Fruit fly (Drosophila melanogaster) whole organism, prepupa: Measurements from ENCODE around the gene CG13482.

Experiments
- Blimp-1 ChIP-seq: fragments of 200-800 bp; sonication (Bioruptor generic); optimal IDR thresholded peaks from 3 replicates; lab custom pipeline; 2017; ENCODE audit warnings: missing biosample characterization, missing genetic modification characterization, mild to moderate bottlenecking, moderate library complexity, missing genetic modification reagents
- CG10631 ChIP-seq: fragments of 200-800 bp; sonication (Bioruptor generic); optimal IDR thresholded peaks from 2 replicates; lab custom pipeline; 2016; ENCODE audit warnings: missing biosample characterization, missing genetic modification characterization
- CG10669 ChIP-seq: fragments of 200-800 bp; sonication (Bioruptor generic); optimal IDR thresholded peaks from 3 replicates; lab custom pipeline; 2018; ENCODE audit warnings: missing biosample characterization, mild to moderate bottlenecking, missing genetic modification characterization, moderate library complexity
- CG11294 ChIP-seq: fragments of 200-800 bp; sonication (Bioruptor generic); IDR thresholded peaks from 2 replicates; pipeline ENCODE4 v1.3.6; 2022; ENCODE audit warnings: missing biosample characterization, missing genetic modification characterization
- CG11762 ChIP-seq: fragments of 200-800 bp; sonication (Bioruptor generic); optimal IDR thresholded peaks from 3 replicates; lab custom pipeline; 2016; ENCODE audit warnings: missing biosample characterization, missing genetic modification characterization; ENCODE audit not compliant: insufficient read depth
- CG1621 ChIP-seq: fragments of 200-800 bp; sonication (Bioruptor generic); optimal IDR thresholded peaks from 3 replicates; lab custom pipeline; 2018; ENCODE audit warnings: missing biosample characterization, mild to moderate bottlenecking, missing genetic modification characterization
- CG3032 ChIP-seq: fragments of 200-800 bp; optimal IDR thresholded peaks from 2 replicates; lab custom pipeline; 2019; ENCODE audit warnings: missing biosample characterization, mild to moderate bottlenecking, missing genetic modification characterization, moderate library complexity
- CG31627 ChIP-seq: fragments of 200-800 bp; sonication (Bioruptor generic); optimal IDR thresholded peaks from 3 replicates; lab custom pipeline; 2016; ENCODE audit warnings: missing biosample characterization, missing genetic modification characterization
- CG32006 ChIP-seq: fragments of 200-800 bp; sonication (Bioruptor generic); optimal IDR thresholded peaks from 3 replicates; lab custom pipeline; 2017; ENCODE audit warnings: missing biosample characterization, mild to moderate bottlenecking, missing genetic modification characterization
- CG3919 ChIP-seq: fragments of 200-800 bp; sonication (Bioruptor generic); optimal IDR thresholded peaks from 3 replicates; lab custom pipeline; 2016; ENCODE audit warnings: missing biosample characterization, missing genetic modification characterization
- CG6163 ChIP-seq: fragments of 200-800 bp; sonication (Bioruptor generic); IDR thresholded peaks from 3 replicates; pipeline ENCODE4 v1.3.6; 2022; ENCODE audit warnings: missing biosample characterization, missing genetic modification characterization
- CG6276 ChIP-seq: fragments of 200-800 bp; sonication (Bioruptor generic); optimal IDR thresholded peaks from 2 replicates; lab custom pipeline; 2017; ENCODE audit warnings: missing biosample characterization, mild to moderate bottlenecking, missing genetic modification characterization
- CG6808 ChIP-seq: fragments of 200-800 bp; sonication (Bioruptor generic); optimal IDR thresholded peaks from 3 replicates; lab custom pipeline; 2017; ENCODE audit warnings: missing biosample characterization, missing genetic modification characterization, mild to moderate bottlenecking, moderate library complexity, missing genetic modification reagents
- CG6854 ChIP-seq: fragments of 200-800 bp; sonication (Bioruptor generic); optimal IDR thresholded peaks from 2 replicates; lab custom pipeline; 2017; ENCODE audit warnings: missing biosample characterization, mild to moderate bottlenecking, missing genetic modification characterization
- CG7368 ChIP-seq: fragments of 200-800 bp; sonication (Bioruptor generic); optimal IDR thresholded peaks from 3 replicates; lab custom pipeline; 2016; ENCODE audit warnings: missing biosample characterization, missing genetic modification characterization
- CG8119 ChIP-seq: fragments of 200-800 bp; sonication (Bioruptor generic); IDR thresholded peaks from 3 replicates; pipeline ENCODE4 v1.3.6; 2022; ENCODE audit warnings: missing biosample characterization, missing genetic modification characterization
- CG8319 ChIP-seq: fragments of 200-800 bp; sonication (Bioruptor generic); optimal IDR thresholded peaks from 3 replicates; lab custom pipeline; 2016; ENCODE audit warnings: missing biosample characterization, missing genetic modification characterization
- CG8632 ChIP-seq: fragments of 200-800 bp; sonication (Bioruptor generic); optimal IDR thresholded peaks from 3 replicates; lab custom pipeline; 2016; ENCODE audit warnings: missing biosample characterization, missing genetic modification characterization
- CG9139 ChIP-seq: fragments of 200-800 bp; sonication (Bioruptor generic); optimal IDR thresholded peaks from 3 replicates; lab custom pipeline; 2017; ENCODE audit warnings: missing biosample characterization, mild to moderate bottlenecking, missing genetic modification characterization
- Eip78C ChIP-seq: fragments of 200-800 bp; sonication (Bioruptor generic); peaks from one replicate; lab custom pipeline; 2016; ENCODE audit warnings: missing biosample characterization, missing genetic modification characterization
- Eip93F ChIP-seq: fragments of 200-800 bp; sonication (Bioruptor generic); optimal IDR thresholded peaks from 2 replicates; lab custom pipeline; 2016; ENCODE audit warnings: missing biosample characterization, mild to moderate bottlenecking, missing genetic modification characterization
- Ets21C ChIP-seq: fragments of 200-800 bp; sonication (Bioruptor generic); optimal IDR thresholded peaks from 3 replicates; lab custom pipeline; 2016; ENCODE audit warnings: missing biosample characterization, missing genetic modification characterization
- Ets96B ChIP-seq: fragments of 200-800 bp; optimal IDR thresholded peaks from 2 replicates; lab custom pipeline; 2019; ENCODE audit warnings: missing biosample characterization, mild to moderate bottlenecking, missing genetic modification characterization, moderate library complexity
- Gug ChIP-seq: fragments of 200-800 bp; sonication (Bioruptor generic); IDR thresholded peaks from 2 replicates; pipeline ENCODE4 v1.3.6; 2022; ENCODE audit warnings: missing biosample characterization, missing genetic modification characterization
- Hr38 ChIP-seq: sonication (Bioruptor generic); optimal IDR thresholded peaks from 2 replicates; lab custom pipeline; 2016; ENCODE audit warnings: missing biosample characterization, missing genetic modification characterization
- Hr39 ChIP-seq: fragments of 200-800 bp; sonication (Bioruptor generic); optimal IDR thresholded peaks from 2 replicates; lab custom pipeline; 2016; ENCODE audit warnings: missing biosample characterization, missing genetic modification characterization
- Hr4 ChIP-seq: fragments of 200-800 bp; sonication (Bioruptor generic); optimal IDR thresholded peaks from 3 replicates; lab custom pipeline; 2016; ENCODE audit warnings: missing biosample characterization, missing genetic modification characterization
- Met ChIP-seq: fragments of 200-800 bp; sonication (Bioruptor generic); optimal IDR thresholded peaks from 3 replicates; lab custom pipeline; 2016; ENCODE audit warnings: missing biosample characterization, missing genetic modification characterization
- OdsH ChIP-seq: fragments of 200-800 bp; sonication (Bioruptor generic); optimal IDR thresholded peaks from 3 replicates; lab custom pipeline; 2016; ENCODE audit warnings: missing biosample characterization, missing genetic modification characterization
- Sox102F ChIP-seq: fragments of 200-800 bp; sonication (Bioruptor generic); optimal IDR thresholded peaks from 2 replicates; lab custom pipeline; 2016; ENCODE audit warnings: missing biosample characterization, mild to moderate bottlenecking, missing genetic modification characterization
- Sox15 ChIP-seq: fragments of 200-800 bp; sonication (Bioruptor generic); optimal IDR thresholded peaks from 3 replicates; lab custom pipeline; 2016; ENCODE audit warnings: missing biosample characterization, missing genetic modification characterization
- achi ChIP-seq: fragments of 200-800 bp; sonication (Bioruptor generic); optimal IDR thresholded peaks from 3 replicates; lab custom pipeline; 2016; ENCODE audit warnings: missing biosample characterization, missing genetic modification characterization
- acj6 ChIP-seq: fragments of 200-800 bp; sonication (Bioruptor generic); optimal IDR thresholded peaks from 3 replicates; lab custom pipeline; 2016; ENCODE audit warnings: missing biosample characterization, missing genetic modification characterization
- dac ChIP-seq: fragments of 200-800 bp; sonication (Bioruptor generic); optimal IDR thresholded peaks from 2 replicates; lab custom pipeline; 2017; ENCODE audit warnings: missing biosample characterization, mild to moderate bottlenecking, missing genetic modification characterization
- dsx ChIP-seq: fragments of 200-800 bp; optimal IDR thresholded peaks from 3 replicates; lab custom pipeline; 2019; ENCODE audit warnings: missing biosample characterization, mild to moderate bottlenecking, missing genetic modification characterization, moderate library complexity; ENCODE audit not compliant: poor library complexity, severe bottlenecking
- eg ChIP-seq: fragments of 200-800 bp; sonication (Bioruptor generic); IDR thresholded peaks from 3 replicates; pipeline ENCODE4 v1.3.6; 2022; ENCODE audit warnings: missing biosample characterization, missing genetic modification characterization
- esn ChIP-seq: fragments of 200-800 bp; sonication (Bioruptor generic); optimal IDR thresholded peaks from 2 replicates; lab custom pipeline; 2016; ENCODE audit warnings: missing biosample characterization, mild to moderate bottlenecking, missing genetic modification characterization, moderate library complexity
- fd59A ChIP-seq: fragments of 200-800 bp; sonication (Bioruptor generic); optimal IDR thresholded peaks from 2 replicates; lab custom pipeline; 2017; ENCODE audit warnings: missing biosample characterization, mild to moderate bottlenecking, missing genetic modification characterization, missing genetic modification reagents
- fkh ChIP-seq: fragments of 200-800 bp; sonication (Bioruptor generic); optimal IDR thresholded peaks from 3 replicates; lab custom pipeline; 2017; ENCODE audit warnings: missing biosample characterization, mild to moderate bottlenecking, missing genetic modification characterization, moderate library complexity
- lz ChIP-seq: fragments of 200-800 bp; sonication (Bioruptor generic); optimal IDR thresholded peaks from 3 replicates; lab custom pipeline; 2016; ENCODE audit warnings: missing biosample characterization, missing genetic modification characterization
- net ChIP-seq: fragments of 200-800 bp; sonication (Bioruptor generic); optimal IDR thresholded peaks from 3 replicates; lab custom pipeline; 2016; ENCODE audit warnings: missing biosample characterization, missing genetic modification characterization
- pdm3 ChIP-seq: fragments of 200-800 bp; sonication (Bioruptor generic); optimal IDR thresholded peaks from 3 replicates; lab custom pipeline; 2016; ENCODE audit warnings: missing biosample characterization, missing genetic modification characterization
- salr ChIP-seq, 2 experiments: fragments of 200-800 bp; sonication (Bioruptor generic); optimal IDR thresholded peaks; 3 replicates each; lab custom pipeline; 2016 to 2018; ENCODE audit warnings: missing biosample characterization in 2 of 2, missing genetic modification characterization in 2 of 2, mild to moderate bottlenecking in 1 of 2
- spab ChIP-seq: fragments of 200-800 bp; sonication (Bioruptor generic); optimal IDR thresholded peaks from 2 replicates; lab custom pipeline; 2017; ENCODE audit warnings: missing biosample characterization, mild to moderate bottlenecking, missing genetic modification characterization, missing genetic modification reagents
- ss ChIP-seq, 2 experiments: fragments of 200-800 bp; sonication (Bioruptor generic); optimal IDR thresholded peaks; 2 replicates in 1 of 2; 3 replicates in 1 of 2; lab custom pipeline; 2017 to 2018; ENCODE audit warnings: mild to moderate bottlenecking in 2 of 2, missing biosample characterization in 2 of 2, missing genetic modification characterization in 2 of 2, moderate library complexity in 1 of 2
- topi ChIP-seq: fragments of 200-800 bp; sonication (Bioruptor generic); optimal IDR thresholded peaks from 3 replicates; lab custom pipeline; 2016; ENCODE audit warnings: missing biosample characterization, missing genetic modification characterization

Gene CG13482

dm6 chr3L:14350218-14350617, 21.1 kb downstream of the CG13482 start (continued):
- TF ChIP-seq Blimp-1 (no peak), CG11294 (GFP tag; lab: Robert Waterston, UW) (no peak), CG32006 (peak; percentile 23), esn (peak; percentile 64), Gug (GFP tag; lab: Robert Waterston, UW) (no peak), Sox15 (peak; percentile 21), acj6 (peak; percentile 57), spab (GFP tag; lab: Kevin White, UChicago) (peak; percentile 49), pdm3 (GFP tag; lab: Kevin White, UChicago) (peak; percentile 51), CG8119 (GFP tag; lab: Robert Waterston, UW) (peak; percentile 53), fd59A (GFP tag; lab: Kevin White, UChicago) (peak; percentile 42), topi (peak; percentile 65), Ets21C (GFP tag; lab: Kevin White, UChicago) (peak; percentile 8), achi (GFP tag; lab: Kevin White, UChicago) (peak; percentile 69), CG6163 (GFP tag; lab: Robert Waterston, UW) (peak; percentile 60; the same call in 1 of the 3 replicates), CG10631 (peak; percentile 55), CG31627 (GFP tag; lab: Kevin White, UChicago) (peak; percentile 49), CG8632 (GFP tag; lab: Kevin White, UChicago) (peak; percentile 51), ss (GFP tag; optimal IDR thresholded peaks at IDR 0.05; lab: Kevin White, UChicago) (peak; percentile 5 to 51), lz (GFP tag; lab: Kevin White, UChicago) (peak; percentile 43), CG7368 (GFP tag; lab: Kevin White, UChicago) (peak; percentile 10), CG10669 (GFP tag; lab: Kevin White, UChicago) (peak; percentile 43), CG1621 (tag; lab: Kevin White, UChicago) (peak; percentile 8), CG6808 (peak; percentile 50), salr (GFP tag; optimal IDR thresholded peaks at IDR 0.05; lab: Kevin White, UChicago) (peak in 1 of 2 experiments; percentile 6), Eip93F (GFP tag; lab: Kevin White, UChicago) (no peak), Hr39 (GFP tag; lab: Kevin White, UChicago) (peak; percentile 55), CG6854 (GFP tag; lab: Kevin White, UChicago) (peak; percentile 20), Ets96B (tag; lab: Kevin White, UChicago) (peak; percentile 68)

dm6 chr3L:14350814-14351213, 21.7 kb downstream of the CG13482 start:
- TF ChIP-seq lz (GFP tag; lab: Kevin White, UChicago) = peak; percentile 18
- TF ChIP-seq CG6808 = peak; percentile 73
- peak; percentile 16 for TF ChIP-seq topi
- no peak for TF ChIP-seq CG8632 (GFP tag; lab: Kevin White, UChicago)
- peak; percentile 61 for TF ChIP-seq Ets96B (tag; lab: Kevin White, UChicago)
- no peak for TF ChIP-seq fkh (GFP tag; lab: Kevin White, UChicago)
- TF ChIP-seq salr (GFP tag; optimal IDR thresholded peaks at IDR 0.05; lab: Kevin White, UChicago) = peak in 1 of 2 experiments; percentile 13
- no peak for TF ChIP-seq CG8319
- TF ChIP-seq Hr38 (GFP tag; lab: Kevin White, UChicago) = no peak
- peak; percentile 1 for TF ChIP-seq CG11762 (GFP tag; lab: Kevin White, UChicago)
- TF ChIP-seq CG7368 (GFP tag; lab: Kevin White, UChicago) = no peak
- TF ChIP-seq CG31627 (GFP tag; lab: Kevin White, UChicago) = peak; percentile 18
- peak; percentile 11 for TF ChIP-seq Hr39 (GFP tag; lab: Kevin White, UChicago)
- TF ChIP-seq CG3032 (tag; lab: Kevin White, UChicago) = peak; percentile 77
- TF ChIP-seq CG6276 (GFP tag; lab: Kevin White, UChicago) = no peak
- TF ChIP-seq Sox15 = no peak
- peak; percentile 29 for TF ChIP-seq Ets21C (GFP tag; lab: Kevin White, UChicago)
- TF ChIP-seq OdsH = no peak
- TF ChIP-seq Sox102F (GFP tag; lab: Kevin White, UChicago) = no peak
- no peak for TF ChIP-seq CG8119 (GFP tag; lab: Robert Waterston, UW)
- TF ChIP-seq Hr4 (GFP tag; lab: Kevin White, UChicago) = no peak
- TF ChIP-seq CG3919 (GFP tag; lab: Kevin White, UChicago) = peak; percentile 23
- peak; percentile 80 for TF ChIP-seq Eip78C
- TF ChIP-seq CG6163 (GFP tag; lab: Robert Waterston, UW) = peak; percentile 37; the same call in 1 of the 3 replicates
- peak; percentile 42 for TF ChIP-seq CG10669 (GFP tag; lab: Kevin White, UChicago)
- TF ChIP-seq dac = no peak
- no peak for TF ChIP-seq Blimp-1
- peak; percentile 41 for TF ChIP-seq acj6
- no peak for TF ChIP-seq CG6854 (GFP tag; lab: Kevin White, UChicago)
- TF ChIP-seq net (GFP tag; lab: Kevin White, UChicago) = no peak
- peak; percentile 4 for TF ChIP-seq esn
- TF ChIP-seq CG9139 (GFP tag; lab: Kevin White, UChicago) = no peak
- TF ChIP-seq CG11294 (GFP tag; lab: Robert Waterston, UW) = no peak
- no peak for TF ChIP-seq eg (GFP tag; lab: Robert Waterston, UW)
- TF ChIP-seq dsx (GFP tag; lab: Kevin White, UChicago) = peak; percentile 28
- TF ChIP-seq Met (GFP tag; lab: Kevin White, UChicago) = no peak
- TF ChIP-seq CG1621 (tag; lab: Kevin White, UChicago) = peak; percentile 51
